Fruit fly (Drosophila melanogaster) whole organism: Measurements from ENCODE around the gene MED18.

Experiments used
- CG8478 ChIP-seq: fragments of >200 bp; optimal IDR thresholded peaks from 2 replicates; lab custom pipeline; 2018; ENCODE audit warnings: inconsistent platforms
- pan ChIP-seq: fragments of >200 bp; optimal IDR thresholded peaks from 2 replicates; lab custom pipeline; 2017

DNA sequence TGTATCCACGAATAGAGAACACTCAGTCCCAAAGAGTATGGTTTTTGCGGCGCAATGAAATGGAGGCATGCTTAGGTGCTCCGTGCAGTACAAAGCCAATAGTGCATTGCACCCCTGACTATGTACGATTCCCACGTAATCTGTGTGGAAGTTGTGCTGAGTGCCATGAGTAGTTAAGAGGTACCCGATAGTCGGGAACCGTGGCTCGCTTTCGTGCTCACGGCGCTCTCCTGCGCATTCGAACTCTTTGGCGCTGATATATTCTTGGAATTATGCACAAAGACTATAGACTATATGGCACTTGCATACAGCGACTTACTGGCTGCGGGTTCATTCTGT is 41.1 kb upstream of the MED18 start:
- TF ChIP-seq pan (lab: Kevin White, UChicago): peak; percentile 94
- no peak for TF ChIP-seq CG8478 (lab: Kevin White, UChicago)
